Fruit fly (Drosophila melanogaster) whole organism, embryonic: ENCODE results near the gene Zaf1.
A peak's percentile ranks its signal among the peaks of the same experiment; 100 is the strongest.

Experiments used
- Atf3 ChIP-seq: fragments of 200-800 bp; sonication (Bioruptor generic); optimal IDR thresholded peaks from 3 replicates; lab custom pipeline; 2016; ENCODE audit warnings: missing biosample characterization, missing genetic modification characterization
- CG10267 ChIP-seq: fragments of 200-800 bp; sonication (Bioruptor generic); optimal IDR thresholded peaks from 2 replicates; lab custom pipeline; 2018; ENCODE audit warnings: missing biosample characterization, mild to moderate bottlenecking, missing genetic modification characterization, moderate library complexity
- CG11504 ChIP-seq: fragments of 200-800 bp; sonication (Bioruptor generic); optimal IDR thresholded peaks from 3 replicates; lab custom pipeline; 2019; ENCODE audit warnings: missing biosample characterization, mild to moderate bottlenecking, missing genetic modification characterization, moderate library complexity
- CG1529 ChIP-seq: fragments of 200-800 bp; sonication (Bioruptor generic); optimal IDR thresholded peaks from 3 replicates; lab custom pipeline; 2018; ENCODE audit warnings: missing biosample characterization, missing genetic modification characterization
- CG18476 ChIP-seq: fragments of 200-800 bp; sonication (Bioruptor generic); optimal IDR thresholded peaks from 2 replicates; lab custom pipeline; 2016; ENCODE audit warnings: missing biosample characterization, mild to moderate bottlenecking, missing genetic modification characterization
- CG32767 ChIP-seq: fragments of 200-800 bp; sonication (Bioruptor generic); IDR thresholded peaks from 2 replicates; pipeline ENCODE4 v1.3.6; 2022; ENCODE audit warnings: missing biosample characterization, missing genetic modification characterization
- CG4360 ChIP-seq: fragments of 200-800 bp; sonication (Bioruptor generic); IDR thresholded peaks from 2 replicates; pipeline ENCODE4 v1.3.6; 2022; ENCODE audit warnings: missing biosample characterization, missing genetic modification characterization
- CG8478 ChIP-seq: fragments of >200 bp; optimal IDR thresholded peaks from 2 replicates; lab custom pipeline; 2018
- CHES-1-like ChIP-seq: fragments of 200-800 bp; sonication (Bioruptor generic); optimal IDR thresholded peaks from 2 replicates; lab custom pipeline; 2016; ENCODE audit warnings: missing biosample characterization, missing genetic modification characterization
- Camta ChIP-seq: fragments of 200-800 bp; sonication (Bioruptor generic); optimal IDR thresholded peaks from 2 replicates; lab custom pipeline; 2016; ENCODE audit warnings: missing biosample characterization, missing genetic modification characterization
- CrebB ChIP-seq: fragments of 200-800 bp; sonication (Bioruptor generic); optimal IDR thresholded peaks from 3 replicates; lab custom pipeline; 2018; ENCODE audit warnings: missing biosample characterization, mild to moderate bottlenecking, missing genetic modification characterization
- Deaf1 ChIP-seq: fragments of 200-800 bp; optimal IDR thresholded peaks from 3 replicates; lab custom pipeline; 2019; ENCODE audit warnings: missing biosample characterization, mild to moderate bottlenecking, missing genetic modification characterization, moderate library complexity
- Doc3 ChIP-seq: fragments of 200-800 bp; sonication (Bioruptor generic); IDR thresholded peaks from 3 replicates; pipeline ENCODE4 v1.3.6; 2022; ENCODE audit warnings: missing biosample characterization, missing genetic modification characterization; ENCODE audit not compliant: partially characterized antibody
- Dref ChIP-seq: fragments of 200-800 bp; sonication (Bioruptor generic); IDR thresholded peaks from 2 replicates; pipeline ENCODE4 v1.3.6; 2022; ENCODE audit warnings: missing biosample characterization, missing genetic modification characterization
- Ets65A ChIP-seq: fragments of 200-800 bp; sonication (Bioruptor generic); peaks from one replicate; lab custom pipeline; 2016; ENCODE audit warnings: missing biosample characterization, missing genetic modification characterization
- GATAe ChIP-seq: fragments of 200-800 bp; sonication (Bioruptor generic); conservative IDR thresholded peaks from 2 replicates; pipeline ENCODE4 v1.3.6; 2022; ENCODE audit warnings: missing biosample characterization, missing genetic modification characterization
- Gsc ChIP-seq: fragments of 200-800 bp; sonication (Bioruptor generic); IDR thresholded peaks from 2 replicates; pipeline ENCODE4 v1.3.6; 2022; ENCODE audit warnings: missing biosample characterization, missing genetic modification characterization
- H2.0 ChIP-seq: fragments of 200-800 bp; sonication (Bioruptor generic); IDR thresholded peaks from 2 replicates; pipeline ENCODE4 v1.3.6; 2022; ENCODE audit warnings: missing biosample characterization, missing genetic modification characterization
- Hey ChIP-seq: fragments of 200-800 bp; sonication (Bioruptor generic); optimal IDR thresholded peaks from 3 replicates; lab custom pipeline; 2018; ENCODE audit warnings: missing biosample characterization, mild to moderate bottlenecking, missing genetic modification characterization
- Lim3 ChIP-seq: fragments of 200-800 bp; sonication (Bioruptor generic); IDR thresholded peaks from 2 replicates; pipeline ENCODE4 v1.3.6; 2022; ENCODE audit warnings: missing biosample characterization, missing genetic modification characterization
- Med ChIP-seq: fragments of 200-800 bp; sonication (Bioruptor generic); peaks from one replicate; lab custom pipeline; 2016; ENCODE audit warnings: missing biosample characterization, missing genetic modification characterization, mild to moderate bottlenecking, inconsistent platforms, moderate library complexity
- Mrtf ChIP-seq: fragments of 200-800 bp; sonication (Bioruptor generic); IDR thresholded peaks from 3 replicates; pipeline ENCODE4 v1.3.6; 2022; ENCODE audit warnings: missing biosample characterization, missing genetic modification characterization
- NfI ChIP-seq: fragments of 200-800 bp; sonication (Bioruptor generic); optimal IDR thresholded peaks from 3 replicates; lab custom pipeline; 2018; ENCODE audit warnings: missing biosample characterization, mild to moderate bottlenecking, missing genetic modification characterization, moderate library complexity
- Pdp1 ChIP-seq, 2 experiments: fragments of 200-800 bp; sonication (Bioruptor generic); optimal IDR thresholded peaks; 3 replicates each; lab custom pipeline; 2016; ENCODE audit warnings: missing biosample characterization in 2 of 2, missing genetic modification characterization in 2 of 2, mild to moderate bottlenecking in 1 of 2, moderate library complexity in 1 of 2
- TFAM ChIP-seq: fragments of 200-800 bp; sonication (Bioruptor generic); optimal IDR thresholded peaks from 2 replicates; lab custom pipeline; 2017; ENCODE audit warnings: missing biosample characterization, missing genetic modification characterization, inconsistent platforms
- bowl ChIP-seq: fragments of 200-800 bp; sonication (Bioruptor generic); IDR thresholded peaks from 2 replicates; pipeline ENCODE4 v1.3.6; 2022; ENCODE audit warnings: missing biosample characterization, missing genetic modification characterization
- chif ChIP-seq, 2 experiments: fragments of 200-800 bp; sonication (Bioruptor generic); optimal IDR thresholded peaks; 3 replicates each; lab custom pipeline; 2016; ENCODE audit warnings: missing biosample characterization in 2 of 2, missing genetic modification characterization in 2 of 2
- chinmo ChIP-seq: fragments of 200-800 bp; sonication (Bioruptor generic); IDR thresholded peaks from 4 replicates; pipeline ENCODE4 v1.3.6; 2022; ENCODE audit warnings: missing biosample characterization, missing genetic modification characterization; ENCODE audit not compliant: partially characterized antibody
- cwo ChIP-seq: fragments of 200-800 bp; sonication (Bioruptor generic); optimal IDR thresholded peaks from 3 replicates; lab custom pipeline; 2017; ENCODE audit warnings: missing biosample characterization, missing genetic modification characterization, mild to moderate bottlenecking, moderate library complexity, missing genetic modification reagents
- exex ChIP-seq: fragments of 200-800 bp; sonication (Bioruptor generic); optimal IDR thresholded peaks from 4 replicates; lab custom pipeline; 2018; ENCODE audit warnings: missing biosample characterization, mild to moderate bottlenecking, missing genetic modification characterization, moderate library complexity
- fd96Cb ChIP-seq: fragments of 200-800 bp; sonication (Bioruptor generic); optimal IDR thresholded peaks from 2 replicates; lab custom pipeline; 2018; ENCODE audit warnings: missing biosample characterization, mild to moderate bottlenecking, missing genetic modification characterization, moderate library complexity
- fru ChIP-seq: fragments of >200 bp; optimal IDR thresholded peaks from 2 replicates; lab custom pipeline; 2017
- ftz-f1 ChIP-seq: fragments of 200-800 bp; sonication (Bioruptor generic); optimal IDR thresholded peaks from 2 replicates; lab custom pipeline; 2016; ENCODE audit warnings: missing biosample characterization, missing genetic modification characterization
- grn ChIP-seq: fragments of 200-800 bp; sonication (Bioruptor generic); optimal IDR thresholded peaks from 3 replicates; lab custom pipeline; 2017; ENCODE audit warnings: missing biosample characterization, missing genetic modification characterization
- gro ChIP-seq: fragments of 200-800 bp; sonication (Bioruptor generic); optimal IDR thresholded peaks from 2 replicates; lab custom pipeline; 2016; ENCODE audit warnings: missing biosample characterization, missing genetic modification characterization
- lab ChIP-seq: fragments of 200-800 bp; sonication (Bioruptor generic); optimal IDR thresholded peaks from 3 replicates; lab custom pipeline; 2017; ENCODE audit warnings: missing biosample characterization, missing genetic modification characterization, mild to moderate bottlenecking, moderate library complexity, missing genetic modification reagents
- mirr ChIP-seq: fragments of 200-800 bp; sonication (Bioruptor generic); optimal IDR thresholded peaks from 3 replicates; lab custom pipeline; 2018; ENCODE audit warnings: missing biosample characterization, mild to moderate bottlenecking, missing genetic modification characterization
- peb ChIP-seq: fragments of 200-800 bp; sonication (Bioruptor generic); IDR thresholded peaks from 2 replicates; pipeline ENCODE4 v1.3.6; 2022; ENCODE audit warnings: missing biosample characterization, missing genetic modification characterization
- pros ChIP-seq: fragments of 200-800 bp; sonication (Bioruptor generic); optimal IDR thresholded peaks from 3 replicates; lab custom pipeline; 2019; ENCODE audit warnings: missing biosample characterization, mild to moderate bottlenecking, missing genetic modification characterization, moderate library complexity
- row ChIP-seq: fragments of 200-800 bp; sonication (Bioruptor generic); IDR thresholded peaks from 3 replicates; pipeline ENCODE4 v1.3.6; 2022; ENCODE audit warnings: missing biosample characterization, missing genetic modification characterization
- scrt ChIP-seq: fragments of 200-800 bp; sonication (Bioruptor generic); optimal IDR thresholded peaks from 2 replicates; lab custom pipeline; 2018; ENCODE audit warnings: missing biosample characterization, mild to moderate bottlenecking, missing genetic modification characterization, moderate library complexity
- sens-2 ChIP-seq: fragments of 200-800 bp; sonication (Bioruptor generic); IDR thresholded peaks from 2 replicates; pipeline ENCODE4 v1.3.6; 2022; ENCODE audit warnings: missing biosample characterization, missing genetic modification characterization
- shn ChIP-seq: fragments of 200-800 bp; sonication (Bioruptor generic); optimal IDR thresholded peaks from 3 replicates; lab custom pipeline; 2016; ENCODE audit warnings: missing biosample characterization, missing genetic modification characterization
- slbo ChIP-seq: fragments of 200-800 bp; sonication (Bioruptor generic); IDR thresholded peaks from 2 replicates; pipeline ENCODE4 v1.3.6; 2022; ENCODE audit warnings: missing biosample characterization, missing genetic modification characterization
- sob ChIP-seq: fragments of 200-800 bp; sonication (Bioruptor generic); IDR thresholded peaks from 2 replicates; pipeline ENCODE4 v1.3.6; 2022; ENCODE audit warnings: missing biosample characterization, missing genetic modification characterization
- ttk ChIP-seq: fragments of 200-800 bp; sonication (Bioruptor generic); IDR thresholded peaks from 2 replicates; pipeline ENCODE4 v2.1.2; 2022; ENCODE audit warnings: missing biosample characterization, missing genetic modification characterization
- vfl ChIP-seq: fragments of 200-800 bp; sonication (Bioruptor generic); optimal IDR thresholded peaks from 2 replicates; lab custom pipeline; 2016; ENCODE audit warnings: missing biosample characterization, missing genetic modification characterization
- zfh2 ChIP-seq: fragments of 200-800 bp; sonication (Bioruptor generic); optimal IDR thresholded peaks from 2 replicates; lab custom pipeline; 2016; ENCODE audit warnings: missing biosample characterization, missing genetic modification characterization

Gene Zaf1

DNA sequence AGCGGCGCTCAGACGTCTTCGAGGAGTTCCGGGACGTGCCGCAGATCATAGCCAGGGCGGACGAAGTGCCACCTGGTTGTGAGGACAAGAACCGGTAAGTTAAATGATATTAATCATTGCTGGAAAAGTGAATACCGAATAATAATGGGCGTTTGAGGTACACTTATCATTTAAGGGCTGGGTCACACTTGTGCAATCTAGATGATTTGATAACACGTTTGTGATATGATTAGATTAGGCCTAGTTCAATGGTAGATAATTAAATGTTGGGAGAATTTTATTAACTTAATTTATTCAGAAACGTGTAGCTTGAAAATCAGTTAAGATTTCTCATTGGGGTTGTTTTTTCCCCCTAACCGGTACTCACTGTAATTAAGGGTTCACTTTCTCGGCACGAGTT is 45.4 kb upstream of the Zaf1 start:
- TF ChIP-seq chinmo (GFP tag; lab: Robert Waterston, UW) (0 out of 4 replicates have a peak, but pooled peaks have one; percentile 27), zfh2 (GFP tag; lab: Kevin White, UChicago) (no peak), slbo (no peak), Pdp1 (GFP tag; optimal IDR thresholded peaks at IDR 0.05; lab: Kevin White, UChicago) (peak in 1 of 2 experiments; percentile 20), Camta (GFP tag; lab: Kevin White, UChicago) (no peak), GATAe (0 out of 2 replicates have a peak, but pooled peaks have one; percentile 26), CHES-1-like (GFP tag; lab: Kevin White, UChicago) (no peak), Hey (tag; lab: Kevin White, UChicago) (peak; percentile 49), mirr (GFP tag; lab: Kevin White, UChicago) (peak; percentile 63), exex (tag; lab: Kevin White, UChicago) (peak; percentile 79), grn (GFP tag; lab: Kevin White, UChicago) (peak; percentile 75)

DNA sequence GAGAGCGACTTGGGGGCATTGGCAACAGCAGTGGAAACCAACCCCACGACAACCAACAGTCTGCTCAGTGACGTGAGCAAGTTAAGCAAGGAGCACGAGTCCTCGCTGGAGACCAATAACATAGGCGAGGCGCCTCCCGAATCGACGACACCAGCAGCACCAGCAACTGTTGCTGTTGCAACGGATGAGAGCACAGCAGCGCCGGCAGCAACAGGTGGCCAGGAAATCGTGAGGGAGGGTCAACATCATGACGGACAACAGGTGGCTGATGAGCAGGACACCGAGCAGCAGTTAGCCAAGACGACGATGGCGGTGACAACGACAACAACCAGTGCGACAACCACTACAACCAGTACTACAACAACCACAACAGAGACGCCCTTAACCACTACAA is 44.5 kb upstream of the Zaf1 start:
- TF ChIP-seq CG4360 = peak; percentile 25; the same call in 1 of the 2 replicates
- TF ChIP-seq chinmo (GFP tag; lab: Robert Waterston, UW) = 0 out of 4 replicates have a peak, but pooled peaks have one; percentile 16
- no peak for TF ChIP-seq Dref
- no peak for TF ChIP-seq peb (GFP tag; lab: Robert Waterston, UW)
- no peak for TF ChIP-seq CG32767
- TF ChIP-seq fru (lab: Kevin White, UChicago) = no peak
- TF ChIP-seq pros = no peak
- no peak for TF ChIP-seq Mrtf (GFP tag; lab: Robert Waterston, UW)
- TF ChIP-seq Atf3 (GFP tag; lab: Kevin White, UChicago) = no peak
- peak; percentile 83 for TF ChIP-seq CG8478
- TF ChIP-seq Ets65A (GFP tag; lab: Kevin White, UChicago) = peak; percentile 41
- TF ChIP-seq sob (GFP tag; lab: Robert Waterston, UW) = no peak
- peak; percentile 17 for TF ChIP-seq Deaf1 (tag; lab: Kevin White, UChicago)
- no peak for TF ChIP-seq chif (GFP tag; optimal IDR thresholded peaks at IDR 0.05; lab: Kevin White, UChicago)
- peak; percentile 88 for TF ChIP-seq scrt
- TF ChIP-seq Lim3 (GFP tag; lab: Robert Waterston, UW) = no peak
- TF ChIP-seq, all 482 proteins: peak for 6

DNA sequence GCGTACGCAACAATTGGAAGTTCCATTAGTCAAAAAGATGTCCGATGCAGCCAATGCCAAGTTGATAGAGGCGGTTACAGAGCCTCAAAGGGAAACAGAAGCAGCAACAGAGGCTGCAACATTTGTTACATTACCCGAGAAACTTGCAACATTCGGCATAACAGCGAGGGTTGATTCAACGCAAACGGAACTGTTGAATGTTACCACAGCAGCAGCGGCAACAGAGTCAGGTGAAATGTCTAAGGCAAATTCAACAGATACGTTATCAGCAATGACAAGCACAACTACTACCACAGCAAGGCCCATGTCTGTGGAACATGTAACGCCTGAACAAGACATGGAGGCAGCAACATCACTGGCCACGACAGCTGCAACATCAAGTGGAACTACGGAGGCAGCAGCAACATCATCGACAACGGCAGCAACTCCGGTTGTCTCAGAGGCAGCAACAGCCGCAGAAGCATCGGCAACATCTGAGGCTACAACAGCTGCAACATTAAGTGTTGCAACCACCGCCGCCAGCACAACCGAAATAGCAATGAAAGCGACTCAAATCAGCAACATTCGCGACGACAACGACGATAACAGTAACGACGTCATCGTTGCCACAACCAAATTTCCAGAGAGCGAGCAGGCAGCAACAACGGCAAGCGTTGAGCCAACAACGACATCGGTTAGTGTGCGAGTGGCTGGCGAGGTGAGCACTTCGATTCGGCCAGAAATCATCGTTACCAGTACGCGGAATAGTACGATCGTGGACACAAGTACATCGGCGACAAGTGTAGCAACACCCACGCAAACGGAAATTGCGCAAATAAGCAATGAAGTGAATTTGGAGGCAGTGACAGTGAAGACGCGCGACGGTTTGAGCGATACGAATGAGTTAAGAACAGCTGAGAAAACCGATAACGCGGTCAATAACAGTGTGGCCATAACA is 43.8 kb upstream of the Zaf1 start:
- 0 out of 3 replicates have a peak, but pooled peaks have one; percentile 7 for TF ChIP-seq row (GFP tag; lab: Robert Waterston, UW)
- TF ChIP-seq TFAM = no peak
- TF ChIP-seq vfl (GFP tag; lab: Kevin White, UChicago) = no peak
- TF ChIP-seq CG18476 (GFP tag; lab: Kevin White, UChicago) = peak; percentile 99
- TF ChIP-seq gro (GFP tag; lab: Kevin White, UChicago) = no peak
- no peak for TF ChIP-seq bowl (GFP tag; lab: Robert Waterston, UW)
- no peak for TF ChIP-seq ttk (GFP tag; lab: Robert Waterston, UW)
- peak; percentile 6 for TF ChIP-seq lab (GFP tag; lab: Kevin White, UChicago)
- TF ChIP-seq CG1529 = no peak
- TF ChIP-seq ftz-f1 (GFP tag; lab: Kevin White, UChicago) = no peak
- no peak for TF ChIP-seq fd96Cb (tag; lab: Kevin White, UChicago)
- TF ChIP-seq shn (GFP tag; lab: Kevin White, UChicago) = no peak
- peak; percentile 66 for TF ChIP-seq Med (GFP tag; lab: Kevin White, UChicago)
- TF ChIP-seq Gsc (GFP tag; lab: Robert Waterston, UW) = no peak
- no peak for TF ChIP-seq NfI (GFP tag; lab: Kevin White, UChicago)
- no peak for TF ChIP-seq sens-2
- TF ChIP-seq cwo = peak; percentile 6
- TF ChIP-seq CrebB (tag; lab: Kevin White, UChicago) = peak; percentile 17
- no peak for TF ChIP-seq CG10267 (tag; lab: Kevin White, UChicago)
- 0 out of 3 replicates have a peak, but pooled peaks have one; percentile 31 for TF ChIP-seq Doc3 (GFP tag; lab: Robert Waterston, UW)
- TF ChIP-seq CG11504 (tag; lab: Kevin White, UChicago) = peak; percentile 99
- no peak for TF ChIP-seq H2.0
